Fruit fly (Drosophila melanogaster) whole organism, larva: ENCODE measurements around the gene CG31460.

Source experiments
- noc ChIP-seq: fragments of 200-800 bp; sonication (Bioruptor generic); optimal IDR thresholded peaks from 3 replicates; lab custom pipeline; 2019; ENCODE audit warnings: missing biosample characterization, mild to moderate bottlenecking, missing genetic modification characterization, moderate library complexity

CG31460 gene

dm6 chr3R:8596161-8596560 lies 33.7 kb downstream of the CG31460 start:
- no peak for TF ChIP-seq noc (tag; lab: Kevin White, UChicago)
